Fruit fly (Drosophila melanogaster): ENCODE data around the gene CG14926.

dm6 chr2L:11296483-11296882 is 46.6 kb downstream of the CG14926 start:
- no peak for TF ChIP-seq dsf (GFP tag; optimal IDR thresholded peaks at IDR 0.05; ENCODE audit: borderline replicate concordance)
- TF ChIP-seq CrebA (GFP tag; optimal IDR thresholded peaks at IDR 0.05; ENCODE audit: borderline replicate concordance) = no peak
- no peak for TF ChIP-seq Abd-B (GFP tag; optimal IDR thresholded peaks at IDR 0.05)
- TF ChIP-seq Dfd (GFP tag; optimal IDR thresholded peaks at IDR 0.05) = no peak
- no peak for TF ChIP-seq Hr78 (GFP tag; optimal IDR thresholded peaks at IDR 0.05)
- no peak for TF ChIP-seq CG9705 (GFP tag; optimal IDR thresholded peaks at IDR 0.05)
- no peak for TF ChIP-seq h (GFP tag; optimal IDR thresholded peaks at IDR 0.05)
